Worm (Caenorhabditis elegans): ENCODE results near the gene R09H3.2.

R09H3.2 gene

ce11 chrX:1664925-1665324 lies at the start of gene R09H3.2:
Gene R09H3.2 (minus strand): TSS chrX:1665025.
- TF ChIP-seq nhr-21 (tag; optimal IDR thresholded peaks at IDR 0.05) (no peak), sma-3 (GFP tag; optimal IDR thresholded peaks at IDR 0.05) (no peak), nhr-10 (tag; optimal IDR thresholded peaks at IDR 0.05) (no peak), elt-3 (tag; optimal IDR thresholded peaks at IDR 0.05) (no peak), lin-11 (tag; optimal IDR thresholded peaks at IDR 0.05) (no peak), skn-1 (tag; optimal IDR thresholded peaks at IDR 0.05) (no peak), nhr-237 (tag; optimal IDR thresholded peaks at IDR 0.05) (no peak), unc-55 (GFP tag; optimal IDR thresholded peaks at IDR 0.05) (no peak), R02D3.7 (tag; optimal IDR thresholded peaks at IDR 0.05) (no peak), gmeb-1 (tag; optimal IDR thresholded peaks at IDR 0.05) (no peak), nhr-11 (tag; optimal IDR thresholded peaks at IDR 0.05) (no peak), ceh-82 (tag; optimal IDR thresholded peaks at IDR 0.05) (no peak), F13H6.1 (tag; optimal IDR thresholded peaks at IDR 0.05) (no peak)

- TF ChIP-seq dmd-4 (tag; optimal IDR thresholded peaks at IDR 0.05) (no peak), unc-55 (GFP tag; optimal IDR thresholded peaks at IDR 0.05) (no peak), nhr-25 (tag; optimal IDR thresholded peaks at IDR 0.05) (no peak), lin-11 (tag; optimal IDR thresholded peaks at IDR 0.05) (no peak), unc-39 (tag; optimal IDR thresholded peaks at IDR 0.05) (no peak), nhr-12 (tag; optimal IDR thresholded peaks at IDR 0.05) (no peak), lin-39 (tag; optimal IDR thresholded peaks at IDR 0.05) (no peak), nhr-11 (tag; optimal IDR thresholded peaks at IDR 0.05) (no peak), ceh-16 (tag; optimal IDR thresholded peaks at IDR 0.05) (no peak)
These were observed 47.7 kb upstream of the R09H3.2 start, which contains the start of gene fbxa-52 for ce11 chrX:1712538-1712937. Gene fbxa-52 (minus strand): TSS chrX:1712638.

ce11 chrX:1706538-1706937 lies 41.7 kb upstream of the R09H3.2 start, which contains the start of gene F07G6.5:
Gene F07G6.5 (minus strand): TSS chrX:1706638.
- TF ChIP-seq ama-1 (optimal IDR thresholded peaks at IDR 0.05) (no peak), nhr-6 (tag; optimal IDR thresholded peaks at IDR 0.05) (no peak), snpc-4 (tag; optimal IDR thresholded peaks at IDR 0.05) (no peak), mdl-1 (tag; optimal IDR thresholded peaks at IDR 0.05) (no peak), unc-55 (GFP tag; optimal IDR thresholded peaks at IDR 0.05) (no peak), skn-1 (tag; optimal IDR thresholded peaks at IDR 0.05) (no peak), elt-1 (tag; optimal IDR thresholded peaks at IDR 0.05) (no peak), Y55F3AM.14 (GFP tag; optimal IDR thresholded peaks at IDR 0.05) (no peak), blmp-1 (tag; optimal IDR thresholded peaks at IDR 0.05; ENCODE audit: insufficient read depth) (no peak), nhr-21 (tag; optimal IDR thresholded peaks at IDR 0.05) (no peak), lin-13 (GFP tag; optimal IDR thresholded peaks at IDR 0.05) (no peak), lin-39 (tag; optimal IDR thresholded peaks at IDR 0.05) (no peak), mab-5 (tag; optimal IDR thresholded peaks at IDR 0.05) (no peak), ztf-4 (tag; optimal IDR thresholded peaks at IDR 0.05) (no peak), sma-9 (GFP tag; optimal IDR thresholded peaks at IDR 0.05) (no peak), sma-9 (tag; optimal IDR thresholded peaks at IDR 0.05) (no peak), nhr-129 (tag; optimal IDR thresholded peaks at IDR 0.05) (no peak), alr-1 (tag; optimal IDR thresholded peaks at IDR 0.05) (no peak), zag-1 (tag; optimal IDR thresholded peaks at IDR 0.05) (no peak)

- TF ChIP-seq ZK546.5 (tag; optimal IDR thresholded peaks at IDR 0.05) (no peak), ztf-4 (tag; optimal IDR thresholded peaks at IDR 0.05) (no peak), unc-39 (tag; optimal IDR thresholded peaks at IDR 0.05) (no peak), ceh-82 (tag; optimal IDR thresholded peaks at IDR 0.05) (no peak), nhr-10 (tag; optimal IDR thresholded peaks at IDR 0.05) (no peak), nhr-23 (tag; optimal IDR thresholded peaks at IDR 0.05) (no peak), aly-2 (tag; optimal IDR thresholded peaks at IDR 0.05) (no peak), alr-1 (tag; optimal IDR thresholded peaks at IDR 0.05) (no peak), nhr-6 (tag; optimal IDR thresholded peaks at IDR 0.05) (no peak), lin-39 (tag; optimal IDR thresholded peaks at IDR 0.05) (no peak), sma-9 (GFP tag; optimal IDR thresholded peaks at IDR 0.05) (no peak), sma-9 (tag; optimal IDR thresholded peaks at IDR 0.05) (no peak)
These were observed 39.0 kb upstream of the R09H3.2 start, which contains the start of gene C36C9.5 for ce11 chrX:1703840-1704239. Gene C36C9.5 (minus strand): TSS chrX:1703940.

ce11 chrX:1703049-1703448 lies 38.2 kb upstream of the R09H3.2 start:
- TF ChIP-seq dmd-4 (tag; optimal IDR thresholded peaks at IDR 0.05) (no peak), nhr-21 (tag; optimal IDR thresholded peaks at IDR 0.05) (no peak), crh-2 (tag; optimal IDR thresholded peaks at IDR 0.05) (no peak), nhr-12 (tag; optimal IDR thresholded peaks at IDR 0.05) (no peak), R02D3.7 (tag; optimal IDR thresholded peaks at IDR 0.05) (no peak), elt-1 (tag; optimal IDR thresholded peaks at IDR 0.05) (no peak), lin-11 (tag; optimal IDR thresholded peaks at IDR 0.05) (no peak), nhr-25 (tag; optimal IDR thresholded peaks at IDR 0.05) (no peak), ztf-1 (GFP tag; conservative IDR thresholded peaks at IDR 0.05) (no peak), mab-5 (tag; optimal IDR thresholded peaks at IDR 0.05) (no peak), nhr-129 (tag; optimal IDR thresholded peaks at IDR 0.05) (no peak), C34F6.9 (tag; optimal IDR thresholded peaks at IDR 0.05) (no peak), sma-3 (GFP tag; optimal IDR thresholded peaks at IDR 0.05) (no peak), lin-39 (tag; optimal IDR thresholded peaks at IDR 0.05) (no peak), egl-27 (tag; optimal IDR thresholded peaks at IDR 0.05) (no peak), ceh-82 (tag; optimal IDR thresholded peaks at IDR 0.05) (no peak), ZK546.5 (tag; optimal IDR thresholded peaks at IDR 0.05) (no peak), peb-1 (tag; optimal IDR thresholded peaks at IDR 0.05) (no peak), fos-1 (tag; optimal IDR thresholded peaks at IDR 0.05) (no peak), ztf-4 (tag; optimal IDR thresholded peaks at IDR 0.05) (no peak)

All from whole organism, L2 larva.